Worm (Caenorhabditis elegans): ENCODE data around the gene C30A5.10.

C30A5.10 gene

DNA sequence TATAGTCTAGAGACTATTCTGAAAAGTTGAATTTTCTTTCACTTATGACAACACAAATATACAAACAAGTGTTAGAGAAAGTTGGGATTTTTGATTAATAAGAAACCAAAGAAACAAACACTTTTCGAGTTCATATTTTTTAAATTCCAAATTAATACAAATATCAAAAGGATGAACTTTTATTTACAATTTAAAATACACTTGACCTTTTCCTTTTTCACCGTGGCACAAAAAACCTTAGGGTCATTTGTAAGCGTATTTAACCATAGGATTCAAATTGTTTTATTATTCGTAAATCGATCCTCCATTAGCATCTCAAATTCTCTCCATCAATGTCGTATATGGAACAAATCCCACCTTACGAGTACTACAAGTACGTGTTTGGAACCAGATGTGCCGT, 26.2 kb upstream of the C30A5.10 start, which contains the start of gene C02F5.5:
Gene C02F5.5, plus strand, starts transcription at position 301 of the 400 bp plus-strand sequence.
- no peak for TF ChIP-seq ceh-32 (tag; optimal IDR thresholded peaks at IDR 0.05; ENCODE audit: poor library complexity)
- TF ChIP-seq nhr-6 (tag; optimal IDR thresholded peaks at IDR 0.05), result no peak
- TF ChIP-seq cey-2 (tag; optimal IDR thresholded peaks at IDR 0.05; ENCODE audit: borderline replicate concordance, insufficient read depth), result no peak
- TF ChIP-seq skn-1 (tag; optimal IDR thresholded peaks at IDR 0.05), result no peak
- no peak for TF ChIP-seq nhr-28 (tag; optimal IDR thresholded peaks at IDR 0.05)
- TF ChIP-seq ZK546.5 (tag; optimal IDR thresholded peaks at IDR 0.05), result no peak

DNA sequence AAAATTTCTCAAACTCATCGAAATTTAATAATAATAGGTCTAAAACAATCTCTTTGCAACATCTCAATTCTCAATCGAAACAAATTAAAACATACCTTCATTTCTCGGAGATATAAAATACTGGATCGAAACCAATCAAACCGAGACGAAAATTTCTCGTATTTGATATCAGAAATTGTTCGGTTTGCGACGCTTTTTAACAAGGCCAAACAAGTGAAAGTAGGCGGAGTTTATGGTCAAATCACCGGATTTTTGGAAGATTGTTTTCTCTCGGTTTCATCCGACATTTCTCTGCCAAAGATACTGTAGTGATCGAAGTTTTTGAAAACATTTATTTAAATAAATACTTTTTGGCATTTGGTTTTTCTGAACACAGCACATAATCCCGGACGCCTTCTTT, 25.7 kb upstream of the C30A5.10 start, which contains the start of gene C02F5.14:
Gene C02F5.14, minus strand, starts transcription at position 157 of the 400 bp plus-strand sequence.
- no peak for TF ChIP-seq hlh-30 (tag; optimal IDR thresholded peaks at IDR 0.05; ENCODE audit: insufficient read depth)
- no peak for TF ChIP-seq pqm-1 (tag; optimal IDR thresholded peaks at IDR 0.05)
- TF ChIP-seq nhr-6 (tag; optimal IDR thresholded peaks at IDR 0.05), result no peak
- no peak for TF ChIP-seq aha-1 (tag)
- TF ChIP-seq T26A8.4 (GFP tag; IDR thresholded peaks at IDR 0.05), result no peak
- TF ChIP-seq nhr-42 (GFP tag; IDR thresholded peaks at IDR 0.05), result no peak
- TF ChIP-seq gei-8 (GFP tag; optimal IDR thresholded peaks at IDR 0.05), result no peak
- TF ChIP-seq dmd-6 (GFP tag; IDR thresholded peaks at IDR 0.05), result no peak
- TF ChIP-seq mdt-29 (GFP tag; IDR thresholded peaks at IDR 0.05), result no peak
- no peak for TF ChIP-seq dve-1 (tag; optimal IDR thresholded peaks at IDR 0.05; ENCODE audit: insufficient read depth)
- no peak for TF ChIP-seq nhr-10 (tag; optimal IDR thresholded peaks at IDR 0.05)
- TF ChIP-seq D1046.2 (GFP tag; IDR thresholded peaks at IDR 0.05), result no peak
- no peak for TF ChIP-seq F26F4.8 (GFP tag; conservative IDR thresholded peaks at IDR 0.05)
- TF ChIP-seq hif-1 (tag; optimal IDR thresholded peaks at IDR 0.05), result no peak
- TF ChIP-seq skn-1 (tag; optimal IDR thresholded peaks at IDR 0.05), result no peak
- TF ChIP-seq F37D6.2 (tag; optimal IDR thresholded peaks at IDR 0.05), result no peak
- no peak for TF ChIP-seq tag-97 (GFP tag; IDR thresholded peaks at IDR 0.05)
- no peak for TF ChIP-seq nhr-48 (tag; optimal IDR thresholded peaks at IDR 0.05)
- no peak for TF ChIP-seq sdz-12 (GFP tag; optimal IDR thresholded peaks at IDR 0.05)
- no peak for TF ChIP-seq snpc-4 (tag; optimal IDR thresholded peaks at IDR 0.05)

ce11 chrIII:8232634-8233033, 23.0 kb upstream of the C30A5.10 start, which contains the start of gene henn-1:
henn-1 (plus strand) TSS chrIII:8232651.
- TF ChIP-seq ceh-62 (tag; optimal IDR thresholded peaks at IDR 0.05) (no peak), zfp-2 (tag; optimal IDR thresholded peaks at IDR 0.05) (no peak), lin-39 (tag; optimal IDR thresholded peaks at IDR 0.05) (peak; percentile 48), T26A8.4 (GFP tag; IDR thresholded peaks at IDR 0.05) (no peak), lin-38 (GFP tag; IDR thresholded peaks at IDR 0.05) (no peak), lin-13 (GFP tag; optimal IDR thresholded peaks at IDR 0.05) (no peak), attf-4 (tag; optimal IDR thresholded peaks at IDR 0.05) (no peak), nhr-237 (tag; optimal IDR thresholded peaks at IDR 0.05) (no peak), mep-1 (tag; optimal IDR thresholded peaks at IDR 0.05) (peak; percentile 10), cey-2 (tag; optimal IDR thresholded peaks at IDR 0.05; ENCODE audit: borderline replicate concordance, insufficient read depth) (no peak), ctbp-1 (GFP tag; IDR thresholded peaks at IDR 0.05) (0 out of 2 replicates have a peak, but pooled peaks have one; percentile 8), Y5F2A.4 (GFP tag; optimal IDR thresholded peaks at IDR 0.05) (no peak), sdz-12 (GFP tag; optimal IDR thresholded peaks at IDR 0.05) (peak; percentile 27), arid-1 (GFP tag; conservative IDR thresholded peaks at IDR 0.05) (0 out of 2 replicates have a peak, but pooled peaks have one; percentile 21), set-16 (GFP tag; IDR thresholded peaks at IDR 0.05) (no peak), unc-62 (GFP tag; optimal IDR thresholded peaks at IDR 0.05 in 1 of 2) (peak in 1 of 2 experiments; percentile 56), unc-62 (tag; optimal IDR thresholded peaks at IDR 0.05) (no peak), hlh-11 (tag; optimal IDR thresholded peaks at IDR 0.05) (peak; percentile 3), T20F7.1 (GFP tag; optimal IDR thresholded peaks at IDR 0.05) (no peak), dve-1 (tag; optimal IDR thresholded peaks at IDR 0.05; ENCODE audit: insufficient read depth) (peak; percentile 16)

All from whole organism, L4 larva.